Worm (Caenorhabditis elegans) whole organism, L4/young adult: ENCODE measurements around the gene cyp-35C1.
A peak's percentile ranks its signal among the peaks of the same experiment; 100 is the strongest.

Source experiments
- W03F9.2 ChIP-seq: fragments of 150-350 bp; optimal IDR thresholded peaks from 2 replicates; lab custom pipeline; 2014; ENCODE audit warnings: missing biosample characterization, missing genetic modification characterization
- dao-5 ChIP-seq: sonication (generic microtip); optimal IDR thresholded peaks from 2 replicates; lab custom pipeline; 2016; ENCODE audit warnings: missing genotype, missing genetic modification characterization, moderate library complexity, missing compliant biosample characterization
- him-1 ChIP-seq: sonication (generic microtip); optimal IDR thresholded peaks from 2 replicates; lab custom pipeline; 2016; ENCODE audit warnings: missing genotype, missing genetic modification reagents, missing genetic modification characterization, missing compliant biosample characterization

The cyp-35C1 gene

ce11 chrV:13891489-13891888 is 6.8 kb downstream of the cyp-35C1 start:
- TF ChIP-seq him-1 (tag; lab: Kevin White, UChicago) (no peak), W03F9.2 (tag; lab: Kevin White, UChicago) (peak; percentile 12)

- TF ChIP-seq W03F9.2 (tag; lab: Kevin White, UChicago) (no peak), him-1 (tag; lab: Kevin White, UChicago) (no peak), dao-5 (tag; lab: Kevin White, UChicago) (no peak)
Measured at ce11 chrV:13890473-13890872, 7.8 kb downstream of the cyp-35C1 start, which contains the start of gene lbp-8. TSS of gene lbp-8 (plus strand) at chrV:13890773.

- TF ChIP-seq dao-5 (tag; lab: Kevin White, UChicago): no peak
- no peak for TF ChIP-seq W03F9.2 (tag; lab: Kevin White, UChicago)
- TF ChIP-seq him-1 (tag; lab: Kevin White, UChicago): no peak
Measured at ce11 chrV:13889516-13889915, 8.8 kb downstream of the cyp-35C1 start, which contains the start of gene spp-12. TSS of gene spp-12 (plus strand) at chrV:13889816.

ce11 chrV:13887358-13887757 is 10.9 kb downstream of the cyp-35C1 start, which contains the start of gene srsx-19:
TSS of gene srsx-19 (plus strand) at chrV:13887658.
- no peak for TF ChIP-seq dao-5 (tag; lab: Kevin White, UChicago)
- no peak for TF ChIP-seq him-1 (tag; lab: Kevin White, UChicago)
- TF ChIP-seq W03F9.2 (tag; lab: Kevin White, UChicago): no peak

DNA sequence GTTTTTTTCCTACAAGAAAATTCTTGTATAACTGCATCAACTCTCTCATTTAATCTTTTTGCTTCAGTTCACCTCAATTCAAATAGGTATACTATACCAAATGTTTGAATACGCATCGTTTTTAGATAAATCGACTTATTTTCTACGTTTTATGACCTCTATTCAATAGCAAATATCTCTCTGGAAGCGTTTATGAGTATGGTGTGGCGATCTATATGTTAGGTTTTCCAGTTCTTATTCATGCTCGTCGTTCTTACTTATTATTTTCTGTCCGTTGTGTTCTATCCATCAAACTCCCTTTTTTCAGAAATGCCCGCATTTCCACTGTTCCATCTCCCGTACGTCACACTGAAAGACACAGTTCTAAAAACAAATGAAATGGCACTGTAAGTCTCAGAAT is 17.7 kb downstream of the cyp-35C1 start, which contains the start of gene T22G5.3:
Gene T22G5.3 (plus strand): TSS at position 301 of the 400 bp plus-strand sequence.
- TF ChIP-seq dao-5 (tag; lab: Kevin White, UChicago) (no peak), W03F9.2 (tag; lab: Kevin White, UChicago) (no peak), him-1 (tag; lab: Kevin White, UChicago) (no peak)

DNA sequence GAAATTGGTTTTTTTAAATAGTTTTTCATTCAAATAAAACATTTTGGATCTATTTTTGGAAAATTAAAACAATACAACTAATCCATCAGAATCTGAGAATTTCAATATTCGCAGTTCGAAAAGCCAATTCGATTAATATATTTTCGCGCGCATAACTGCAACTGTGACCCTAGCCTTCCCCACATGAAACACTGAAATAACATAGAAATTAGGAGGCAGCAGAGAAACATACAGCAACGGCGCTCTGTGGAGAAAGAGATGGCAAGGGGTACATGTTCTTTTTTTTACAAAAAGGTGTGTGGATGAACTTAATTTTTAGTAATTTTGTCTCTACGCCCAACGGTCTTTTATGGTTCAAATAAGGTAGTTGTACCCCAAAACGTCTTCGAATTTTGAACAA is 18.1 kb downstream of the cyp-35C1 start:
- TF ChIP-seq him-1 (tag; lab: Kevin White, UChicago): no peak
- TF ChIP-seq W03F9.2 (tag; lab: Kevin White, UChicago): no peak
- TF ChIP-seq dao-5 (tag; lab: Kevin White, UChicago): no peak

ce11 chrV:13879241-13879640 is 19.0 kb downstream of the cyp-35C1 start, which contains the start of gene lbp-7:
TSS of gene lbp-7 (plus strand) at chrV:13879552.
- TF ChIP-seq dao-5 (tag; lab: Kevin White, UChicago) (no peak), W03F9.2 (tag; lab: Kevin White, UChicago) (no peak), him-1 (tag; lab: Kevin White, UChicago) (no peak)

DNA sequence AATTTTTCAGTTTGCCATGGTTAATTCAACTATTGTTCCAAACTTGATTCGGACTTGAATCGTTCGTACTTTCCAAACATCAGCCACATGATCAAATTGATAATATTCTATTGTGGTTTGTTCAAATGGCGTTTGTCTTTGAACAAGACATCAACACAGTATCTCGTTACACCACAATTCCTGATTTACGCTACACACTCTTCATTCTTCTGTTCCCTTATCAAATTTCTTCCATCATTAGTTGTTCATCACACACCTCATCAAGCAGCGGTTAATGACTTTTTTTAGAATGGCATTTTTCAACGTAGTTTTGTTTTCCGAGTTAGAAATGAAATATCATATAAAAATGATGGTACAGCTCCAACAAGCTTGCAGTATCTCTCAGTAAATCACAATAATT is 20.1 kb downstream of the cyp-35C1 start:
- TF ChIP-seq W03F9.2 (tag; lab: Kevin White, UChicago) (no peak), dao-5 (tag; lab: Kevin White, UChicago) (no peak), him-1 (tag; lab: Kevin White, UChicago) (no peak)

DNA sequence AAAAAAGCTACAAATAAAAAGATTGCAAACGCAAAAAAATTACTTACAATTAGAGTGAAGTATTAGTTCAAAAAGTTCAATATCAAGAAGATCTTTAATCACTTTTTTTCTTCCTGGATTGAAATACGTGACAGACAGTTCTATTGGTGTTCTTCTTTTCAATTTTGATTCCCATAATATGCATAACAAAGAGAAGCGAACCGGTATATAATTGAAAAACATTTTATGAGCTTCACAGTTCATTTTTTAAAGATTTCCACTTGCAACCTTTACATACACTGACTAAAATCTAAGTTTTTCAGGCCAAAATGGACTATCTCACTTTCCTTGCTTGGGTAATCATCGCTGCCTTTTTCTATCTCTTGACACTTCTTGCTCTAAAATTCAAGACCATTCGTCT is 21.8 kb downstream of the cyp-35C1 start, which contains the start of gene T22G5.1:
Gene T22G5.1 (plus strand): TSS at position 301 of the 400 bp plus-strand sequence.
- TF ChIP-seq him-1 (tag; lab: Kevin White, UChicago) (no peak), W03F9.2 (tag; lab: Kevin White, UChicago) (no peak), dao-5 (tag; lab: Kevin White, UChicago) (no peak)

ce11 chrV:13873323-13873722 is 25.0 kb downstream of the cyp-35C1 start:
- TF ChIP-seq W03F9.2 (tag; lab: Kevin White, UChicago): no peak
- TF ChIP-seq dao-5 (tag; lab: Kevin White, UChicago): no peak
- no peak for TF ChIP-seq him-1 (tag; lab: Kevin White, UChicago)

DNA sequence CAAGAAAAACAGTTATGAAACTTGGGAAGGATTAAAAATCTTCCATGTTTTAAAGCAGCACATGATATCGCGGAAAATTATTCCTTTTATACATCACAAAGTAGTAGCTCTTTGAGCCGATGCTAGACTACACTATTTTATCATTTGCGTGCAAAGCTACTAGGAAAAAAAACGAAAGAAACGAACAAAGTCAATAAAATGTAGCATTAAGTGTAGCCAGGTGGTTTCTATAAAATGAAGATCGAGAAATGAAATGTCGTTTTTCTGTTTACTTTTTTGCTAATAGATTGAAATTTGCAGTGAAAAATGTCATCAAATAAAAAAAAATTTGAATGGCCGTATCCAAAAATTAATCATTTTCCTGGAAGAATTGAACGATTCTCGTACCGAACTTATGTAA is 25.4 kb downstream of the cyp-35C1 start, which contains the start of gene cpt-5:
Gene cpt-5 (plus strand): TSS at position 301 of the 400 bp plus-strand sequence.
- TF ChIP-seq him-1 (tag; lab: Kevin White, UChicago) (no peak), dao-5 (tag; lab: Kevin White, UChicago) (no peak), W03F9.2 (tag; lab: Kevin White, UChicago) (no peak)

- TF ChIP-seq W03F9.2 (tag; lab: Kevin White, UChicago): no peak
- TF ChIP-seq dao-5 (tag; lab: Kevin White, UChicago): no peak
- no peak for TF ChIP-seq him-1 (tag; lab: Kevin White, UChicago)
Measured at ce11 chrV:13869551-13869950, 28.7 kb downstream of the cyp-35C1 start.

ce11 chrV:13866353-13866752 is 31.9 kb downstream of the cyp-35C1 start, which contains the start of gene nhr-175:
TSS of gene nhr-175 (plus strand) at chrV:13866691.
- TF ChIP-seq W03F9.2 (tag; lab: Kevin White, UChicago) (no peak), him-1 (tag; lab: Kevin White, UChicago) (no peak), dao-5 (tag; lab: Kevin White, UChicago) (no peak)

DNA sequence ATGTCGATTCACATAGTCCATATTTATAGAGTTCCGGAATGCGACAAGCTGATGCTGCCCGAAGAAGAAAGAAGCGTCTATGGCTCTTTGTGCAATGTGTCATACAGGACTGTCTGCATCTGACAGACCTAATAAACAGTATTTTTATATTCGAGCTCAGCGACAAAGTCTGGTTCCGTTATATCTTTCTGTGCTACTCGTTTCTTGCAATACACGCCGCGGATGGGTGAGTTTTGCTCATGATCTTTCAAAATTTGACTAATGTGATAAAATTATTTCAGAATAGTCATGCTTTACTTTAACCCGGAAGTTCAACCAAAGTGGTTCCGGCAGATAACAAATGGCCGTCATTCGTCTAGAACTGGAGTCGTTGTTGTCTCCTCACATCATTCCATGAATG is 34.6 kb downstream of the cyp-35C1 start:
- TF ChIP-seq him-1 (tag; lab: Kevin White, UChicago) (no peak), dao-5 (tag; lab: Kevin White, UChicago) (no peak), W03F9.2 (tag; lab: Kevin White, UChicago) (no peak)
